Worm (Caenorhabditis elegans): ENCODE results near the gene hda-5.

hda-5 gene

DNA sequence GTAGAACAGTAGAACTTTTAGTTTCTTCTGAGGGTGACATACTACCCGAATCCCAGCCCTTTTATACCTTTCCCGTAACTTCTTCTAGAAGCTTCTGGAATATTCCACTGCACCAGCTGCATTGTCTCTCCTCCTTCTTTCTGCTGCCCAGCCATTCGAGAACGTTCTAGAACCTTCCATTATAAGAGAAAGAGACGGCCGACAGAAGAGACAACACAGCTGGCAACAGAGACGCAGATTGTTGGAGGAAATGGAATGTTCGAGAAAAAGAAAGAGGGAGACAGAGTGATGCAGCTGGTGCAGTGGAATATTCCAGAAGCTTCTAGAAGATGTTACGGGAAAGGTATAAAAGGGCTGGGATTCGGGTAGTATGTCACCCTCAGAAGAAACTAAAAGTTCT is 39.6 kb upstream of the hda-5 start, which contains the start of the genes F44E5.4 and F44E5.5:
Gene F44E5.4, minus strand, starts transcription at position 35 of the 400 bp plus-strand sequence.
Gene F44E5.5, plus strand, starts transcription at position 386 of the 400 bp plus-strand sequence.
- TF ChIP-seq nhr-237 (tag; optimal IDR thresholded peaks at IDR 0.05): peak; percentile 83
- peak; percentile 54 for TF ChIP-seq elt-2 (tag; optimal IDR thresholded peaks at IDR 0.05)
- peak; percentile 57 to 62 (median 62) for TF ChIP-seq dpl-1 (GFP tag; optimal IDR thresholded peaks at IDR 0.05)
- peak; percentile 89 for TF ChIP-seq unc-86 (tag; optimal IDR thresholded peaks at IDR 0.05)
- TF ChIP-seq nhr-47 (tag; optimal IDR thresholded peaks at IDR 0.05): peak; percentile 96
- TF ChIP-seq mef-2 (tag; optimal IDR thresholded peaks at IDR 0.05): peak; percentile 56
- TF ChIP-seq sox-4 (tag; optimal IDR thresholded peaks at IDR 0.05): peak; percentile 84
- TF ChIP-seq lir-3 (tag; optimal IDR thresholded peaks at IDR 0.05; ENCODE audit: poor library complexity): peak; percentile 64
- peak in 1 of 2 experiments; percentile 61 for TF ChIP-seq mdl-1 (tag; optimal IDR thresholded peaks at IDR 0.05)
- TF ChIP-seq nhr-20 (tag; optimal IDR thresholded peaks at IDR 0.05): peak; percentile 89
- TF ChIP-seq ceh-63 (GFP tag; optimal IDR thresholded peaks at IDR 0.05): peak; percentile 75
- peak; percentile 52 for TF ChIP-seq lin-39 (tag; optimal IDR thresholded peaks at IDR 0.05)
- TF ChIP-seq pax-3 (tag; optimal IDR thresholded peaks at IDR 0.05): peak; percentile 90
- TF ChIP-seq unc-98 (GFP tag; IDR thresholded peaks at IDR 0.05): peak; percentile 99
- TF ChIP-seq sup-37 (GFP tag; optimal IDR thresholded peaks at IDR 0.05): peak; percentile 77
- peak; percentile 86 for TF ChIP-seq C34B4.2 (tag; optimal IDR thresholded peaks at IDR 0.05)
- TF ChIP-seq fos-1 (tag; optimal IDR thresholded peaks at IDR 0.05): peak; percentile 63
- peak; percentile 27 for TF ChIP-seq nhr-76 (tag; optimal IDR thresholded peaks at IDR 0.05)
- peak; percentile 94 for TF ChIP-seq lin-14 (GFP tag; optimal IDR thresholded peaks at IDR 0.05)
- TF ChIP-seq zip-4 (GFP tag; optimal IDR thresholded peaks at IDR 0.05): peak; percentile 76
- TF ChIP-seq nhr-77 (tag; optimal IDR thresholded peaks at IDR 0.05): peak; percentile 67
- TF ChIP-seq nhr-71 (tag; optimal IDR thresholded peaks at IDR 0.05): peak; percentile 97
- peak; percentile 36 for TF ChIP-seq C04F5.9 (tag; optimal IDR thresholded peaks at IDR 0.05)
- peak; percentile 77 for TF ChIP-seq ztf-4 (tag; optimal IDR thresholded peaks at IDR 0.05)
- peak; percentile 84 for TF ChIP-seq tbx-2 (tag; optimal IDR thresholded peaks at IDR 0.05)
- TF ChIP-seq grh-1 (GFP tag; IDR thresholded peaks at IDR 0.05): peak; percentile 94
- peak; percentile 98 for TF ChIP-seq fkh-8 (tag; optimal IDR thresholded peaks at IDR 0.05)
- TF ChIP-seq lin-35 (GFP tag; optimal IDR thresholded peaks at IDR 0.05): peak; percentile 31 to 78
- peak; percentile 86 for TF ChIP-seq irx-1 (tag; optimal IDR thresholded peaks at IDR 0.05)
- peak; percentile 73 to 86 for TF ChIP-seq efl-1 (optimal IDR thresholded peaks at IDR 0.05)
- peak; percentile 53 to 96 for TF ChIP-seq efl-1 (GFP tag; optimal IDR thresholded peaks at IDR 0.05 in 1 of 2)
- peak; percentile 87 for TF ChIP-seq ceh-8 (GFP tag; optimal IDR thresholded peaks at IDR 0.05)
- peak; percentile 94 for TF ChIP-seq ceh-88 (GFP tag; IDR thresholded peaks at IDR 0.05)
- TF ChIP-seq snpc-4 (tag; optimal IDR thresholded peaks at IDR 0.05): peak; percentile 32
- TF ChIP-seq xbp-1 (tag; optimal IDR thresholded peaks at IDR 0.05): peak; percentile 84
- peak; percentile 91 for TF ChIP-seq dsc-1 (tag; optimal IDR thresholded peaks at IDR 0.05)
- peak in 1 of 2 experiments; percentile 25 for TF ChIP-seq egl-27 (tag; optimal IDR thresholded peaks at IDR 0.05)
- TF ChIP-seq aha-1 (tag; optimal IDR thresholded peaks at IDR 0.05): peak; percentile 76
- peak; percentile 42 for TF ChIP-seq nhr-28 (tag; optimal IDR thresholded peaks at IDR 0.05)
- peak; percentile 94 for TF ChIP-seq isw-1 (GFP tag; IDR thresholded peaks at IDR 0.05)
- TF ChIP-seq hlh-17 (GFP tag; optimal IDR thresholded peaks at IDR 0.05; ENCODE audit: borderline replicate concordance): peak; percentile 91
- TF ChIP-seq nhr-19 (GFP tag; conservative IDR thresholded peaks at IDR 0.05): peak; percentile 96
- TF ChIP-seq elt-3 (tag; optimal IDR thresholded peaks at IDR 0.05): peak in 2 of 6 experiments; percentile 63 to 86
- peak; percentile 12 for TF ChIP-seq ceh-90 (tag; optimal IDR thresholded peaks at IDR 0.05)
- TF ChIP-seq jun-1 (tag; optimal IDR thresholded peaks at IDR 0.05): peak; percentile 90
- peak; percentile 77 to 78 for TF ChIP-seq lsy-2 (tag; optimal IDR thresholded peaks at IDR 0.05)
- TF ChIP-seq ets-5 (GFP tag; IDR thresholded peaks at IDR 0.05): peak; percentile 98; the same call in 1 of the 2 replicates
- peak; percentile 88 for TF ChIP-seq rnt-1 (tag; optimal IDR thresholded peaks at IDR 0.05)
- peak; percentile 37 for TF ChIP-seq fkh-4 (tag; optimal IDR thresholded peaks at IDR 0.05; ENCODE audit: borderline replicate concordance)
- peak; percentile 39 for TF ChIP-seq aly-2 (tag; optimal IDR thresholded peaks at IDR 0.05)
- peak; percentile 16 for TF ChIP-seq C16A3.4 (tag; optimal IDR thresholded peaks at IDR 0.05)
- TF ChIP-seq nhr-90 (tag; optimal IDR thresholded peaks at IDR 0.05; ENCODE audit: poor library complexity): peak; percentile 88

Measured in whole organism, L1 larva.